Worm (Caenorhabditis elegans) whole organism, midembryonic: ENCODE results near the gene nhr-36.

Experiments used
- T22C8.4 ChIP-seq: fragments of 200-800 bp; sonication (Bioruptor generic); IDR thresholded peaks from 2 replicates; pipeline ENCODE4 v1.3.6; 2022; ENCODE audit warnings: missing genetic modification characterization, missing compliant biosample characterization
- cog-1 ChIP-seq: sonication (generic microtip); optimal IDR thresholded peaks from 2 replicates; lab custom pipeline; 2016; ENCODE audit warnings: missing genetic modification characterization, missing compliant biosample characterization
- flt-1 ChIP-seq: fragments of 200-800 bp; sonication (Bioruptor generic); IDR thresholded peaks from 2 replicates; pipeline ENCODE4 v1.3.6; 2022; ENCODE audit warnings: missing genetic modification characterization, missing compliant biosample characterization
- klf-2 ChIP-seq: fragments of 200-800 bp; sonication (Bioruptor generic); conservative IDR thresholded peaks from 2 replicates; pipeline ENCODE4 v1.3.6; 2022; ENCODE audit warnings: missing genetic modification reagents, missing genetic modification characterization, missing compliant biosample characterization
- med-1 ChIP-seq: sonication (generic microtip); optimal IDR thresholded peaks from 2 replicates; lab custom pipeline; 2017; ENCODE audit warnings: missing genetic modification characterization, mild to moderate bottlenecking, missing compliant biosample characterization, antibody characterized with exemption, missing genetic modification reagents; ENCODE audit not compliant: insufficient read depth
- ref-1 ChIP-seq: fragments of 200-800 bp; sonication (Bioruptor generic); conservative IDR thresholded peaks from 2 replicates; pipeline ENCODE4 v1.3.6; 2022; ENCODE audit warnings: missing genetic modification reagents, missing genetic modification characterization, missing compliant biosample characterization
- tab-1 ChIP-seq: fragments of 200-800 bp; sonication (Bioruptor generic); IDR thresholded peaks from 2 replicates; pipeline ENCODE4 v1.3.6; 2022; ENCODE audit warnings: missing genetic modification characterization, missing compliant biosample characterization
- ztf-23 ChIP-seq: fragments of 200-800 bp; sonication (Bioruptor generic); IDR thresholded peaks from 2 replicates; pipeline ENCODE4 v1.3.6; 2022; ENCODE audit warnings: missing genetic modification reagents, missing genetic modification characterization, missing compliant biosample characterization
- ztf-29 ChIP-seq: fragments of 200-800 bp; sonication (Bioruptor generic); IDR thresholded peaks from 2 replicates; pipeline ENCODE4 v1.3.6; 2022; ENCODE audit warnings: missing genetic modification reagents, missing genetic modification characterization, missing compliant biosample characterization

nhr-36 gene

ce11 chrV:9261492-9261891, at the start of gene nhr-36:
Gene nhr-36 (minus strand): TSS chrV:9261592.
- TF ChIP-seq cog-1 (tag; lab: Kevin White, UChicago) (no peak), ztf-29 (GFP tag; lab: Robert Waterston, UW) (no peak), klf-2 (GFP tag; lab: Robert Waterston, UW) (no peak), ref-1 (GFP tag; lab: Robert Waterston, UW) (no peak), med-1 (no peak), ztf-23 (GFP tag; lab: Robert Waterston, UW) (no peak), T22C8.4 (GFP tag; lab: Robert Waterston, UW) (no peak), tab-1 (GFP tag; lab: Robert Waterston, UW) (no peak), flt-1 (no peak)

ce11 chrV:9305116-9305515, 43.7 kb upstream of the nhr-36 start, which contains the start of gene F44A2.3:
Gene F44A2.3 (plus strand): TSS chrV:9305416.
- TF ChIP-seq ztf-23 (GFP tag; lab: Robert Waterston, UW) (no peak), ref-1 (GFP tag; lab: Robert Waterston, UW) (no peak), klf-2 (GFP tag; lab: Robert Waterston, UW) (no peak), flt-1 (no peak), T22C8.4 (GFP tag; lab: Robert Waterston, UW) (no peak), med-1 (no peak), tab-1 (GFP tag; lab: Robert Waterston, UW) (no peak), cog-1 (tag; lab: Kevin White, UChicago) (no peak)

ce11 chrV:9303026-9303425, 41.6 kb upstream of the nhr-36 start, which contains the start of gene nhr-39:
Gene nhr-39 (plus strand): TSS chrV:9303326.
- TF ChIP-seq ztf-29 (GFP tag; lab: Robert Waterston, UW) (no peak), tab-1 (GFP tag; lab: Robert Waterston, UW) (no peak), med-1 (no peak), cog-1 (tag; lab: Kevin White, UChicago) (no peak), klf-2 (GFP tag; lab: Robert Waterston, UW) (no peak), ref-1 (GFP tag; lab: Robert Waterston, UW) (no peak), ztf-23 (GFP tag; lab: Robert Waterston, UW) (no peak), flt-1 (no peak), T22C8.4 (GFP tag; lab: Robert Waterston, UW) (no peak)

- TF ChIP-seq ref-1 (GFP tag; lab: Robert Waterston, UW) = no peak
- no peak for TF ChIP-seq med-1
- TF ChIP-seq T22C8.4 (GFP tag; lab: Robert Waterston, UW) = no peak
- no peak for TF ChIP-seq ztf-29 (GFP tag; lab: Robert Waterston, UW)
- TF ChIP-seq flt-1 = no peak
- TF ChIP-seq klf-2 (GFP tag; lab: Robert Waterston, UW) = no peak
- no peak for TF ChIP-seq tab-1 (GFP tag; lab: Robert Waterston, UW)
- TF ChIP-seq cog-1 (tag; lab: Kevin White, UChicago) = no peak
- no peak for TF ChIP-seq ztf-23 (GFP tag; lab: Robert Waterston, UW)
Observed at ce11 chrV:9297332-9297731, 35.9 kb upstream of the nhr-36 start, which contains the start of gene F44A2.5. Gene F44A2.5 (plus strand): TSS chrV:9297632.

ce11 chrV:9295581-9295980, 34.2 kb upstream of the nhr-36 start:
- TF ChIP-seq ref-1 (GFP tag; lab: Robert Waterston, UW) (no peak), cog-1 (tag; lab: Kevin White, UChicago) (no peak), tab-1 (GFP tag; lab: Robert Waterston, UW) (no peak), klf-2 (GFP tag; lab: Robert Waterston, UW) (no peak), flt-1 (no peak), ztf-29 (GFP tag; lab: Robert Waterston, UW) (no peak), ztf-23 (GFP tag; lab: Robert Waterston, UW) (no peak), med-1 (no peak), T22C8.4 (GFP tag; lab: Robert Waterston, UW) (no peak)

ce11 chrV:9293359-9293758, 32.0 kb upstream of the nhr-36 start:
- TF ChIP-seq flt-1 (peak; percentile 58; the same call in 1 of the 2 replicates), med-1 (no peak), tab-1 (GFP tag; lab: Robert Waterston, UW) (peak; percentile 68)

- TF ChIP-seq med-1 (no peak), ztf-23 (GFP tag; lab: Robert Waterston, UW) (no peak), tab-1 (GFP tag; lab: Robert Waterston, UW) (no peak), flt-1 (no peak), klf-2 (GFP tag; lab: Robert Waterston, UW) (no peak), T22C8.4 (GFP tag; lab: Robert Waterston, UW) (no peak), ref-1 (GFP tag; lab: Robert Waterston, UW) (no peak), ztf-29 (GFP tag; lab: Robert Waterston, UW) (no peak), cog-1 (tag; lab: Kevin White, UChicago) (no peak)
Observed at ce11 chrV:9291919-9292318, 30.5 kb upstream of the nhr-36 start, which contains the start of gene ZK682.7. Gene ZK682.7 (minus strand): TSS chrV:9292165.

- TF ChIP-seq tab-1 (GFP tag; lab: Robert Waterston, UW) = no peak
- no peak for TF ChIP-seq ref-1 (GFP tag; lab: Robert Waterston, UW)
- no peak for TF ChIP-seq flt-1
- TF ChIP-seq ztf-23 (GFP tag; lab: Robert Waterston, UW) = no peak
- TF ChIP-seq med-1 = no peak
- no peak for TF ChIP-seq cog-1 (tag; lab: Kevin White, UChicago)
- TF ChIP-seq T22C8.4 (GFP tag; lab: Robert Waterston, UW) = no peak
- TF ChIP-seq klf-2 (GFP tag; lab: Robert Waterston, UW) = no peak
- no peak for TF ChIP-seq ztf-29 (GFP tag; lab: Robert Waterston, UW)
Observed at ce11 chrV:9287460-9287859, 26.1 kb upstream of the nhr-36 start, which contains the start of gene lron-2. Gene lron-2 (minus strand): TSS chrV:9287560.

- TF ChIP-seq ztf-29 (GFP tag; lab: Robert Waterston, UW) (no peak), flt-1 (no peak), med-1 (no peak), cog-1 (tag; lab: Kevin White, UChicago) (no peak), T22C8.4 (GFP tag; lab: Robert Waterston, UW) (no peak), tab-1 (GFP tag; lab: Robert Waterston, UW) (no peak), ztf-23 (GFP tag; lab: Robert Waterston, UW) (no peak), ref-1 (GFP tag; lab: Robert Waterston, UW) (no peak), klf-2 (GFP tag; lab: Robert Waterston, UW) (no peak)
Observed at ce11 chrV:9283452-9283851, 22.1 kb upstream of the nhr-36 start.
